Worm (Caenorhabditis elegans): ENCODE results near the gene T28D6.4.

ce11 chrIII:11346383-11346782, 13.9 kb upstream of the T28D6.4 start, which contains the start of gene T28D6.7:
- TF ChIP-seq klf-2 (GFP tag; conservative IDR thresholded peaks at IDR 0.05) = no peak
- TF ChIP-seq ztf-29 (GFP tag; IDR thresholded peaks at IDR 0.05) = no peak
